Worm (Caenorhabditis elegans) whole organism, mixed stage, embryonic: ENCODE measurements around the gene cyld-1.

Source experiments
- M03D4.4 ChIP-seq: sonication (generic microtip); optimal IDR thresholded peaks from 2 replicates; lab custom pipeline; 2017; ENCODE audit warnings: mild to moderate bottlenecking, missing genetic modification characterization, missing compliant biosample characterization
- bed-3 ChIP-seq: fragments of 200-800 bp; sonication (Bioruptor generic); optimal IDR thresholded peaks from 3 replicates; lab custom pipeline; 2018; ENCODE audit warnings: mild to moderate bottlenecking, missing genetic modification characterization, moderate library complexity, missing compliant biosample characterization
- blmp-1 ChIP-seq: fragments of 150-350 bp; optimal IDR thresholded peaks from 2 replicates; lab custom pipeline; 2014; ENCODE audit warnings: missing biosample characterization, missing genetic modification characterization
- ceh-83 ChIP-seq: fragments of 200-800 bp; sonication (Bioruptor generic); optimal IDR thresholded peaks from 2 replicates; lab custom pipeline; 2018; ENCODE audit warnings: mild to moderate bottlenecking, missing genetic modification characterization, missing compliant biosample characterization
- ces-1 ChIP-seq: fragments of 150-350 bp; optimal IDR thresholded peaks from 2 replicates; lab custom pipeline; 2014; ENCODE audit warnings: missing biosample characterization, missing genetic modification reagents, missing genetic modification characterization
- cnd-1 ChIP-seq: fragments of 200-800 bp; sonication (Bioruptor generic); optimal IDR thresholded peaks from 2 replicates; lab custom pipeline; 2018; ENCODE audit warnings: mild to moderate bottlenecking, missing genetic modification characterization, missing compliant biosample characterization
- drap-1 ChIP-seq: fragments of 200-800 bp; sonication (Bioruptor generic); optimal IDR thresholded peaks from 3 replicates; lab custom pipeline; 2018; ENCODE audit warnings: mild to moderate bottlenecking, missing genetic modification characterization, missing compliant biosample characterization
- elt-1 ChIP-seq: sonication (generic microtip); optimal IDR thresholded peaks from 2 replicates; lab custom pipeline; 2017; ENCODE audit warnings: missing genetic modification characterization, mild to moderate bottlenecking, missing compliant biosample characterization, antibody characterized with exemption, moderate library complexity, borderline replicate concordance; ENCODE audit not compliant: insufficient read depth
- elt-3 ChIP-seq: fragments of 150-350 bp; optimal IDR thresholded peaks from 2 replicates; lab custom pipeline; 2014; ENCODE audit warnings: missing biosample characterization, missing genetic modification characterization
- flh-1 ChIP-seq: fragments of 200-800 bp; sonication (Bioruptor generic); optimal IDR thresholded peaks from 2 replicates; lab custom pipeline; 2018; ENCODE audit warnings: mild to moderate bottlenecking, missing genetic modification characterization, moderate library complexity, missing compliant biosample characterization
- ham-2 ChIP-seq: fragments of 200-800 bp; sonication (Bioruptor generic); optimal IDR thresholded peaks from 2 replicates; lab custom pipeline; 2018; ENCODE audit warnings: mild to moderate bottlenecking, missing genetic modification characterization, missing compliant biosample characterization
- hlh-1 ChIP-seq: fragments of 150-350 bp; optimal IDR thresholded peaks from 2 replicates; lab custom pipeline; 2014; ENCODE audit warnings: missing biosample characterization, missing genetic modification reagents, missing genetic modification characterization
- lin-32 ChIP-seq: fragments of 200-800 bp; sonication (Bioruptor generic); optimal IDR thresholded peaks from 2 replicates; lab custom pipeline; 2018; ENCODE audit warnings: mild to moderate bottlenecking, missing genetic modification characterization, missing compliant biosample characterization
- lsy-2 ChIP-seq: fragments of 150-350 bp; optimal IDR thresholded peaks from 2 replicates; lab custom pipeline; 2014; ENCODE audit warnings: missing biosample characterization, missing genetic modification characterization
- mab-5 ChIP-seq: fragments of 150-350 bp; optimal IDR thresholded peaks from 2 replicates; lab custom pipeline; 2014; ENCODE audit warnings: missing biosample characterization, missing genetic modification characterization
- mep-1 ChIP-seq: fragments of 150-350 bp; optimal IDR thresholded peaks from 2 replicates; lab custom pipeline; 2017; ENCODE audit warnings: missing biosample characterization, missing genetic modification reagents, missing genetic modification characterization, inconsistent platforms
- mls-2 ChIP-seq: sonication (generic microtip); optimal IDR thresholded peaks from 2 replicates; lab custom pipeline; 2016; ENCODE audit warnings: mild to moderate bottlenecking, missing genetic modification characterization, moderate library complexity, missing compliant biosample characterization
- nhr-12 ChIP-seq: fragments of 150-350 bp; optimal IDR thresholded peaks from 2 replicates; lab custom pipeline; 2014; ENCODE audit warnings: missing biosample characterization, missing genetic modification characterization
- nhr-2 ChIP-seq: fragments of 150-350 bp; optimal IDR thresholded peaks from 2 replicates; lab custom pipeline; 2014; ENCODE audit warnings: missing biosample characterization, missing genetic modification characterization
- nhr-237 ChIP-seq: fragments of 150-350 bp; optimal IDR thresholded peaks from 2 replicates; lab custom pipeline; 2014; ENCODE audit warnings: missing biosample characterization, missing genetic modification characterization
- nhr-28 ChIP-seq: fragments of 150-350 bp; optimal IDR thresholded peaks from 2 replicates; lab custom pipeline; 2014; ENCODE audit warnings: missing biosample characterization, missing genetic modification characterization
- nhr-76 ChIP-seq: sonication (generic microtip); optimal IDR thresholded peaks from 2 replicates; lab custom pipeline; 2017; ENCODE audit warnings: missing biosample characterization, missing genetic modification characterization
- pha-4 ChIP-seq: fragments of 150-350 bp; optimal IDR thresholded peaks from 2 replicates; lab custom pipeline; 2018; ENCODE audit warnings: missing biosample characterization, missing genetic modification reagents, missing genetic modification characterization
- sem-2 ChIP-seq: fragments of 200-800 bp; sonication (Bioruptor generic); optimal IDR thresholded peaks from 2 replicates; lab custom pipeline; 2018; ENCODE audit warnings: mild to moderate bottlenecking, missing genetic modification characterization, missing compliant biosample characterization
- snpc-4 ChIP-seq: fragments of 150-350 bp; optimal IDR thresholded peaks from 2 replicates; lab custom pipeline; 2014; ENCODE audit warnings: missing biosample characterization, missing genetic modification characterization
- sptf-1 ChIP-seq: sonication (generic microtip); optimal IDR thresholded peaks from 2 replicates; lab custom pipeline; 2017; ENCODE audit warnings: mild to moderate bottlenecking, missing genetic modification characterization, moderate library complexity, missing compliant biosample characterization
- tbx-8 ChIP-seq: fragments of 200-800 bp; sonication (Bioruptor generic); optimal IDR thresholded peaks from 2 replicates; lab custom pipeline; 2018; ENCODE audit warnings: mild to moderate bottlenecking, missing genetic modification characterization, moderate library complexity, missing compliant biosample characterization
- unc-120 ChIP-seq: sonication (generic microtip); optimal IDR thresholded peaks from 2 replicates; lab custom pipeline; 2017; ENCODE audit warnings: missing genetic modification characterization, missing compliant biosample characterization; ENCODE audit not compliant: poor library complexity, severe bottlenecking
- unc-39 ChIP-seq: fragments of 150-350 bp; optimal IDR thresholded peaks from 2 replicates; lab custom pipeline; 2014; ENCODE audit warnings: missing biosample characterization, missing genetic modification characterization
- ztf-11 ChIP-seq: fragments of 150-350 bp; optimal IDR thresholded peaks from 2 replicates; lab custom pipeline; 2014; ENCODE audit warnings: missing biosample characterization, missing genetic modification characterization

Gene cyld-1

ce11 chrIII:9944723-9945122, 34.3 kb upstream of the cyld-1 start, which contains the start of gene gln-2:
gln-2 (minus strand) TSS chrIII:9944823.
- TF ChIP-seq unc-39 (no peak), snpc-4 (tag; lab: Kevin White, UChicago) (no peak), hlh-1 (no peak)

- TF ChIP-seq nhr-2 (tag; lab: Kevin White, UChicago), result no peak
- no peak for TF ChIP-seq elt-3 (tag; lab: Kevin White, UChicago)
- TF ChIP-seq mep-1, result no peak
- no peak for TF ChIP-seq sptf-1 (tag; lab: Kevin White, UChicago)
- TF ChIP-seq ces-1 (GFP tag; lab: Kevin White, UChicago), result no peak
- TF ChIP-seq mls-2 (tag; lab: Kevin White, UChicago), result no peak
- TF ChIP-seq snpc-4 (tag; lab: Kevin White, UChicago), result no peak
- no peak for TF ChIP-seq unc-39
- no peak for TF ChIP-seq M03D4.4 (tag; lab: Kevin White, UChicago)
- no peak for TF ChIP-seq pha-4 (tag; lab: Kevin White, UChicago)
- TF ChIP-seq elt-1 (tag; lab: Kevin White, UChicago), result no peak
- no peak for TF ChIP-seq ham-2 (GFP tag; lab: Kevin White, UChicago)
- no peak for TF ChIP-seq nhr-76 (tag; lab: Kevin White, UChicago)
- TF ChIP-seq nhr-12 (tag; lab: Kevin White, UChicago), result no peak
- no peak for TF ChIP-seq mab-5
- TF ChIP-seq bed-3 (GFP tag; lab: Kevin White, UChicago), result no peak
- TF ChIP-seq drap-1, result no peak
- no peak for TF ChIP-seq cnd-1 (tag; lab: Kevin White, UChicago)
- TF ChIP-seq hlh-1, result no peak
- TF ChIP-seq ceh-83 (GFP tag; lab: Kevin White, UChicago), result no peak
- TF ChIP-seq, all 35 proteins: peak for 0
Observed at ce11 chrIII:9941020-9941674, 30.7 kb upstream of the cyld-1 start, which contains the start of the genes K03H1.9 and K03H1.12. K03H1.9 (minus strand) TSS chrIII:9941490. K03H1.12 (plus strand) TSS chrIII:9941624.

ce11 chrIII:9932091-9932490, 21.6 kb upstream of the cyld-1 start, which contains the start of gene dec-7:
dec-7 (plus strand) TSS chrIII:9932398.
- TF ChIP-seq nhr-28 (tag; lab: Kevin White, UChicago), result no peak
- no peak for TF ChIP-seq nhr-237 (tag; lab: Kevin White, UChicago)
- TF ChIP-seq mep-1, result no peak
- TF ChIP-seq, all 35 proteins: peak for 0

- TF ChIP-seq nhr-12 (tag; lab: Kevin White, UChicago), result no peak
- no peak for TF ChIP-seq ham-2 (GFP tag; lab: Kevin White, UChicago)
- no peak for TF ChIP-seq bed-3 (GFP tag; lab: Kevin White, UChicago)
- TF ChIP-seq blmp-1, result no peak
- TF ChIP-seq ces-1 (GFP tag; lab: Kevin White, UChicago), result no peak
- TF ChIP-seq tbx-8 (GFP tag; lab: Kevin White, UChicago), result no peak
- TF ChIP-seq sptf-1 (tag; lab: Kevin White, UChicago), result no peak
- no peak for TF ChIP-seq unc-120 (tag; lab: Kevin White, UChicago)
- no peak for TF ChIP-seq elt-3 (tag; lab: Kevin White, UChicago)
- TF ChIP-seq nhr-2 (tag; lab: Kevin White, UChicago), result no peak
- no peak for TF ChIP-seq unc-39
- TF ChIP-seq lsy-2, result no peak
- TF ChIP-seq mls-2 (tag; lab: Kevin White, UChicago), result no peak
Observed at ce11 chrIII:9930406-9930805, 19.9 kb upstream of the cyld-1 start.

ce11 chrIII:9929525-9929924, 19.1 kb upstream of the cyld-1 start:
- TF ChIP-seq ztf-11 (tag; lab: Kevin White, UChicago) (no peak), flh-1 (no peak), unc-120 (tag; lab: Kevin White, UChicago) (no peak), hlh-1 (no peak), sem-2 (no peak), lsy-2 (no peak), sptf-1 (tag; lab: Kevin White, UChicago) (no peak), snpc-4 (tag; lab: Kevin White, UChicago) (no peak), tbx-8 (GFP tag; lab: Kevin White, UChicago) (no peak), mep-1 (no peak), lin-32 (no peak), nhr-12 (tag; lab: Kevin White, UChicago) (no peak), pha-4 (tag; lab: Kevin White, UChicago) (no peak), unc-39 (no peak)
